Fruit fly (Drosophila melanogaster) whole organism, prepupa: ENCODE data around the gene brat.

Experiments used
- CG10631 ChIP-seq: fragments of 200-800 bp; sonication (Bioruptor generic); optimal IDR thresholded peaks from 2 replicates; lab custom pipeline; 2016; ENCODE audit warnings: missing biosample characterization, missing genetic modification characterization
- CG10669 ChIP-seq: fragments of 200-800 bp; sonication (Bioruptor generic); optimal IDR thresholded peaks from 3 replicates; lab custom pipeline; 2018; ENCODE audit warnings: missing biosample characterization, mild to moderate bottlenecking, missing genetic modification characterization, moderate library complexity
- CG11294 ChIP-seq: fragments of 200-800 bp; sonication (Bioruptor generic); IDR thresholded peaks from 2 replicates; pipeline ENCODE4 v1.3.6; 2022; ENCODE audit warnings: missing biosample characterization, missing genetic modification characterization
- CG11762 ChIP-seq: fragments of 200-800 bp; sonication (Bioruptor generic); optimal IDR thresholded peaks from 3 replicates; lab custom pipeline; 2016; ENCODE audit warnings: missing biosample characterization, missing genetic modification characterization; ENCODE audit not compliant: insufficient read depth
- CG11902 ChIP-seq: fragments of 200-800 bp; sonication (Bioruptor generic); optimal IDR thresholded peaks from 3 replicates; lab custom pipeline; 2016; ENCODE audit warnings: missing biosample characterization, missing genetic modification characterization
- CG15336 ChIP-seq: fragments of 200-800 bp; sonication (Bioruptor generic); IDR thresholded peaks from 2 replicates; pipeline ENCODE4 v1.3.6; 2022; ENCODE audit warnings: missing biosample characterization, missing genetic modification characterization
- CG1621 ChIP-seq: fragments of 200-800 bp; sonication (Bioruptor generic); optimal IDR thresholded peaks from 3 replicates; lab custom pipeline; 2018; ENCODE audit warnings: missing biosample characterization, mild to moderate bottlenecking, missing genetic modification characterization
- CG3032 ChIP-seq: fragments of 200-800 bp; optimal IDR thresholded peaks from 2 replicates; lab custom pipeline; 2019; ENCODE audit warnings: missing biosample characterization, mild to moderate bottlenecking, missing genetic modification characterization, moderate library complexity
- CG31627 ChIP-seq: fragments of 200-800 bp; sonication (Bioruptor generic); optimal IDR thresholded peaks from 3 replicates; lab custom pipeline; 2016; ENCODE audit warnings: missing biosample characterization, missing genetic modification characterization
- CG32006 ChIP-seq: fragments of 200-800 bp; sonication (Bioruptor generic); optimal IDR thresholded peaks from 3 replicates; lab custom pipeline; 2017; ENCODE audit warnings: missing biosample characterization, mild to moderate bottlenecking, missing genetic modification characterization
- CG34406 ChIP-seq: fragments of 200-800 bp; sonication (Bioruptor generic); optimal IDR thresholded peaks from 3 replicates; lab custom pipeline; 2016; ENCODE audit warnings: missing biosample characterization, missing genetic modification characterization
- CG3919 ChIP-seq: fragments of 200-800 bp; sonication (Bioruptor generic); optimal IDR thresholded peaks from 3 replicates; lab custom pipeline; 2016; ENCODE audit warnings: missing biosample characterization, missing genetic modification characterization
- CG4318 ChIP-seq: fragments of 200-800 bp; sonication (Bioruptor generic); optimal IDR thresholded peaks from 3 replicates; lab custom pipeline; 2017; ENCODE audit warnings: missing biosample characterization, mild to moderate bottlenecking, missing genetic modification characterization
- CG6163 ChIP-seq: fragments of 200-800 bp; sonication (Bioruptor generic); IDR thresholded peaks from 3 replicates; pipeline ENCODE4 v1.3.6; 2022; ENCODE audit warnings: missing biosample characterization, missing genetic modification characterization
- CG6276 ChIP-seq: fragments of 200-800 bp; sonication (Bioruptor generic); optimal IDR thresholded peaks from 2 replicates; lab custom pipeline; 2017; ENCODE audit warnings: missing biosample characterization, mild to moderate bottlenecking, missing genetic modification characterization
- CG6792 ChIP-seq: fragments of 200-800 bp; sonication (Bioruptor generic); optimal IDR thresholded peaks from 3 replicates; lab custom pipeline; 2016; ENCODE audit warnings: missing biosample characterization, missing genetic modification characterization
- CG6854 ChIP-seq: fragments of 200-800 bp; sonication (Bioruptor generic); optimal IDR thresholded peaks from 2 replicates; lab custom pipeline; 2017; ENCODE audit warnings: missing biosample characterization, mild to moderate bottlenecking, missing genetic modification characterization
- CG7368 ChIP-seq: fragments of 200-800 bp; sonication (Bioruptor generic); optimal IDR thresholded peaks from 3 replicates; lab custom pipeline; 2016; ENCODE audit warnings: missing biosample characterization, missing genetic modification characterization
- CG8119 ChIP-seq: fragments of 200-800 bp; sonication (Bioruptor generic); IDR thresholded peaks from 3 replicates; pipeline ENCODE4 v1.3.6; 2022; ENCODE audit warnings: missing biosample characterization, missing genetic modification characterization
- CG8319 ChIP-seq: fragments of 200-800 bp; sonication (Bioruptor generic); optimal IDR thresholded peaks from 3 replicates; lab custom pipeline; 2016; ENCODE audit warnings: missing biosample characterization, missing genetic modification characterization
- CG9139 ChIP-seq: fragments of 200-800 bp; sonication (Bioruptor generic); optimal IDR thresholded peaks from 3 replicates; lab custom pipeline; 2017; ENCODE audit warnings: missing biosample characterization, mild to moderate bottlenecking, missing genetic modification characterization
- Eip75B ChIP-seq: fragments of 200-800 bp; sonication (Bioruptor generic); optimal IDR thresholded peaks from 3 replicates; lab custom pipeline; 2016; ENCODE audit warnings: missing biosample characterization, missing genetic modification characterization
- Eip78C ChIP-seq: fragments of 200-800 bp; sonication (Bioruptor generic); peaks from one replicate; lab custom pipeline; 2016; ENCODE audit warnings: missing biosample characterization, missing genetic modification characterization
- Eip93F ChIP-seq: fragments of 200-800 bp; sonication (Bioruptor generic); optimal IDR thresholded peaks from 2 replicates; lab custom pipeline; 2016; ENCODE audit warnings: missing biosample characterization, mild to moderate bottlenecking, missing genetic modification characterization
- Ets96B ChIP-seq: fragments of 200-800 bp; optimal IDR thresholded peaks from 2 replicates; lab custom pipeline; 2019; ENCODE audit warnings: missing biosample characterization, mild to moderate bottlenecking, missing genetic modification characterization, moderate library complexity
- Gug ChIP-seq: fragments of 200-800 bp; sonication (Bioruptor generic); IDR thresholded peaks from 2 replicates; pipeline ENCODE4 v1.3.6; 2022; ENCODE audit warnings: missing biosample characterization, missing genetic modification characterization
- Hr38 ChIP-seq: sonication (Bioruptor generic); optimal IDR thresholded peaks from 2 replicates; lab custom pipeline; 2016; ENCODE audit warnings: missing biosample characterization, missing genetic modification characterization
- Hr39 ChIP-seq: fragments of 200-800 bp; sonication (Bioruptor generic); optimal IDR thresholded peaks from 2 replicates; lab custom pipeline; 2016; ENCODE audit warnings: missing biosample characterization, missing genetic modification characterization
- Lpt ChIP-seq: fragments of 200-800 bp; sonication (Bioruptor generic); optimal IDR thresholded peaks from 3 replicates; lab custom pipeline; 2016; ENCODE audit warnings: missing biosample characterization, missing genetic modification characterization
- Met ChIP-seq: fragments of 200-800 bp; sonication (Bioruptor generic); optimal IDR thresholded peaks from 3 replicates; lab custom pipeline; 2016; ENCODE audit warnings: missing biosample characterization, missing genetic modification characterization
- OdsH ChIP-seq: fragments of 200-800 bp; sonication (Bioruptor generic); optimal IDR thresholded peaks from 3 replicates; lab custom pipeline; 2016; ENCODE audit warnings: missing biosample characterization, missing genetic modification characterization
- Smox ChIP-seq: fragments of 200-800 bp; sonication (Bioruptor generic); optimal IDR thresholded peaks from 3 replicates; lab custom pipeline; 2016; ENCODE audit warnings: missing biosample characterization, missing genetic modification characterization
- Sox102F ChIP-seq: fragments of 200-800 bp; sonication (Bioruptor generic); optimal IDR thresholded peaks from 2 replicates; lab custom pipeline; 2016; ENCODE audit warnings: missing biosample characterization, mild to moderate bottlenecking, missing genetic modification characterization
- Sox15 ChIP-seq: fragments of 200-800 bp; sonication (Bioruptor generic); optimal IDR thresholded peaks from 3 replicates; lab custom pipeline; 2016; ENCODE audit warnings: missing biosample characterization, missing genetic modification characterization
- achi ChIP-seq: fragments of 200-800 bp; sonication (Bioruptor generic); optimal IDR thresholded peaks from 3 replicates; lab custom pipeline; 2016; ENCODE audit warnings: missing biosample characterization, missing genetic modification characterization
- acj6 ChIP-seq: fragments of 200-800 bp; sonication (Bioruptor generic); optimal IDR thresholded peaks from 3 replicates; lab custom pipeline; 2016; ENCODE audit warnings: missing biosample characterization, missing genetic modification characterization
- dac ChIP-seq: fragments of 200-800 bp; sonication (Bioruptor generic); optimal IDR thresholded peaks from 2 replicates; lab custom pipeline; 2017; ENCODE audit warnings: missing biosample characterization, mild to moderate bottlenecking, missing genetic modification characterization
- dsx ChIP-seq: fragments of 200-800 bp; optimal IDR thresholded peaks from 3 replicates; lab custom pipeline; 2019; ENCODE audit warnings: missing biosample characterization, mild to moderate bottlenecking, missing genetic modification characterization, moderate library complexity; ENCODE audit not compliant: poor library complexity, severe bottlenecking
- eg ChIP-seq: fragments of 200-800 bp; sonication (Bioruptor generic); IDR thresholded peaks from 3 replicates; pipeline ENCODE4 v1.3.6; 2022; ENCODE audit warnings: missing biosample characterization, missing genetic modification characterization
- esn ChIP-seq: fragments of 200-800 bp; sonication (Bioruptor generic); optimal IDR thresholded peaks from 2 replicates; lab custom pipeline; 2016; ENCODE audit warnings: missing biosample characterization, mild to moderate bottlenecking, missing genetic modification characterization, moderate library complexity
- fd59A ChIP-seq: fragments of 200-800 bp; sonication (Bioruptor generic); optimal IDR thresholded peaks from 2 replicates; lab custom pipeline; 2017; ENCODE audit warnings: missing biosample characterization, mild to moderate bottlenecking, missing genetic modification characterization, missing genetic modification reagents
- fd85E ChIP-seq: fragments of 200-800 bp; sonication (Bioruptor generic); optimal IDR thresholded peaks from 3 replicates; lab custom pipeline; 2016; ENCODE audit warnings: missing biosample characterization, missing genetic modification characterization
- fkh ChIP-seq: fragments of 200-800 bp; sonication (Bioruptor generic); optimal IDR thresholded peaks from 3 replicates; lab custom pipeline; 2017; ENCODE audit warnings: missing biosample characterization, mild to moderate bottlenecking, missing genetic modification characterization, moderate library complexity
- pdm3 ChIP-seq: fragments of 200-800 bp; sonication (Bioruptor generic); optimal IDR thresholded peaks from 3 replicates; lab custom pipeline; 2016; ENCODE audit warnings: missing biosample characterization, missing genetic modification characterization
- salr ChIP-seq, 2 experiments: fragments of 200-800 bp; sonication (Bioruptor generic); optimal IDR thresholded peaks; 3 replicates each; lab custom pipeline; 2016 to 2018; ENCODE audit warnings: missing biosample characterization in 2 of 2, missing genetic modification characterization in 2 of 2, mild to moderate bottlenecking in 1 of 2
- svp ChIP-seq: fragments of 200-800 bp; sonication (Bioruptor generic); peaks from one replicate; lab custom pipeline; 2016; ENCODE audit warnings: missing biosample characterization, missing genetic modification characterization
- vri ChIP-seq: fragments of 200-800 bp; sonication (Bioruptor generic); optimal IDR thresholded peaks from 3 replicates; lab custom pipeline; 2016; ENCODE audit warnings: missing biosample characterization, mild to moderate bottlenecking, missing genetic modification characterization

Gene brat

dm6 chr2L:19191789-19192297, 58.2 kb downstream of the brat start:
- TF ChIP-seq Hr39 (GFP tag; lab: Kevin White, UChicago) = no peak
- TF ChIP-seq Gug (GFP tag; lab: Robert Waterston, UW) = 0 out of 2 replicates have a peak, but pooled peaks have one; percentile 19
- TF ChIP-seq Eip75B (GFP tag; lab: Kevin White, UChicago) = no peak
- no peak for TF ChIP-seq fd59A (GFP tag; lab: Kevin White, UChicago)
- TF ChIP-seq CG9139 (GFP tag; lab: Kevin White, UChicago) = no peak
- TF ChIP-seq CG4318 (GFP tag; lab: Kevin White, UChicago) = no peak
- TF ChIP-seq CG1621 = no peak
- TF ChIP-seq Hr38 (GFP tag; lab: Kevin White, UChicago) = no peak
- TF ChIP-seq CG32006 (GFP tag; lab: Kevin White, UChicago) = no peak
- peak; percentile 84 for TF ChIP-seq fkh
- TF ChIP-seq esn (GFP tag; lab: Kevin White, UChicago) = no peak
- TF ChIP-seq Smox (GFP tag; lab: Kevin White, UChicago) = no peak
- no peak for TF ChIP-seq CG10669 (GFP tag; lab: Kevin White, UChicago)
- no peak for TF ChIP-seq CG3919 (GFP tag; lab: Kevin White, UChicago)
- no peak for TF ChIP-seq Sox15
- peak; percentile 30 for TF ChIP-seq dsx (GFP tag; lab: Kevin White, UChicago)
- peak; percentile 66 for TF ChIP-seq Eip78C (GFP tag; lab: Kevin White, UChicago)

dm6 chr2L:19193703-19194102, 60.1 kb downstream of the brat start:
- TF ChIP-seq fd59A (GFP tag; lab: Kevin White, UChicago) (peak; percentile 18), CG32006 (GFP tag; lab: Kevin White, UChicago) (peak; percentile 69), salr (GFP tag; optimal IDR thresholded peaks at IDR 0.05; lab: Kevin White, UChicago) (peak; percentile 7 to 55), Hr38 (GFP tag; lab: Kevin White, UChicago) (no peak), CG6276 (GFP tag; lab: Kevin White, UChicago) (peak; percentile 59), vri (GFP tag; lab: Kevin White, UChicago) (peak; percentile 5), CG8119 (peak; percentile 79), CG11294 (GFP tag; lab: Robert Waterston, UW) (peak; percentile 57), CG6854 (GFP tag; lab: Kevin White, UChicago) (no peak), fd85E (GFP tag; lab: Kevin White, UChicago) (no peak), Eip93F (GFP tag; lab: Kevin White, UChicago) (no peak), CG15336 (GFP tag; lab: Robert Waterston, UW) (peak; percentile 79), OdsH (GFP tag; lab: Kevin White, UChicago) (peak; percentile 69), CG9139 (GFP tag; lab: Kevin White, UChicago) (peak; percentile 19), CG3032 (peak; percentile 50), eg (GFP tag; lab: Robert Waterston, UW) (peak; percentile 89), CG1621 (peak; percentile 37), CG4318 (GFP tag; lab: Kevin White, UChicago) (no peak), CG6163 (GFP tag; lab: Robert Waterston, UW) (peak; percentile 90), acj6 (GFP tag; lab: Kevin White, UChicago) (peak; percentile 45), CG31627 (GFP tag; lab: Kevin White, UChicago) (peak; percentile 27), CG6792 (GFP tag; lab: Kevin White, UChicago) (peak; percentile 35), Sox102F (peak; percentile 12), Ets96B (tag; lab: Kevin White, UChicago) (peak; percentile 60), CG8319 (no peak), Sox15 (no peak), CG3919 (GFP tag; lab: Kevin White, UChicago) (peak; percentile 76), Smox (GFP tag; lab: Kevin White, UChicago) (peak; percentile 23), svp (GFP tag; lab: Kevin White, UChicago) (peak; percentile 54), CG34406 (peak; percentile 33), CG11902 (no peak), CG7368 (GFP tag; lab: Kevin White, UChicago) (peak; percentile 61), CG11762 (GFP tag; lab: Kevin White, UChicago) (peak; percentile 45), achi (peak; percentile 69), Met (GFP tag; lab: Kevin White, UChicago) (peak; percentile 45), Lpt (peak; percentile 58), fkh (no peak), Gug (GFP tag; lab: Robert Waterston, UW) (peak; percentile 68), pdm3 (GFP tag; lab: Kevin White, UChicago) (peak; percentile 63), Hr39 (GFP tag; lab: Kevin White, UChicago) (peak; percentile 40), CG10631 (peak; percentile 57), dac (GFP tag; lab: Kevin White, UChicago) (peak; percentile 53), CG10669 (GFP tag; lab: Kevin White, UChicago) (peak; percentile 42), Eip75B (GFP tag; lab: Kevin White, UChicago) (peak; percentile 64)
